Worm (Caenorhabditis elegans): ENCODE results near the gene Y48B6A.13.

The Y48B6A.13 gene

DNA sequence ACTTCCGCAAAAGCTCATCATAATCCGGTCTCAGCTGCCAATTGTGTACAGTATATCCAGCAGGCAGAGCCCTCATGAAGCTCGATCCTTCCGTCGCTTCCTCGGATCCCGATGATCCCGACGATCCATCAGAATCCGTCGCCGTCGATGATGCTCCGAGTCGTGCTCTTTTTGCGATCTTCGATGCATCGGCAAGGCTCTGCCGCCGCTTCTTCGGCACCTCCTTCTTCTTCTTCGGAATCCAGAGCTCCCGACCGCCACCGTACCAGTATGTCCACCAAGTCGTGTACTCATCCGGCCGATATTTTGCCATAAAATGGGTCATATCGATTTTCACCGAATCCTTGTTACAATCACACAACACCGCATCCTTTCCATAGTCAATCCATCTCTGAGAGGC is 13.8 kb upstream of the Y48B6A.13 start:
- TF ChIP-seq unc-62 (GFP tag; optimal IDR thresholded peaks at IDR 0.05) = no peak

DNA sequence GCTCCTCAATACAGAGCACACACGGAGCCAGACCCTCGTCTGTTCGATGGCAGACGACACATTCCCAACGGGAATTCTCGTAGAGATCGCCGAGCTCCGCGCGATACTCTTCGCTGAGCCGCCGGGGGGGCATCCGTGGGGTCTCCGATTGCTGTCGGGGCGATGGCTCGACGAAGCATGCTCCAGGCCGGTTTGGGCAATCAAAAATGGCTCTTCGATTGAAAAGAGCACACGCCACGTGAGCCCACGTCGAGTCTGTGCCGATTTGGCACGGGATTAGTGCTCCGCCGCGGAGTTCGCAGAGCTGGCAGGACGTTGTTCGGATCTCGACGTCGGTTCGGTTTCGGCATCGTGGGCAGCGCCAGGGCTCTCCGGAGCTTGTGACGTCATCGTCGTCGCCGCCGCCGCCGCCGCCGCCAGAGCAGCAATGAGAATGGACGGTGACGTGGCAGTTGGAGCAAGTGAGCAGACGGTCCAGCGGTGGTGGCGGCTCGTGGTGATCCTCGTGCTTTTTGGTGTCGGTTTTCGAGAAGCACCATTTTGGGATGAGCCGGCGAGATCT is 11.3 kb upstream of the Y48B6A.13 start:
- no peak for TF ChIP-seq unc-62 (GFP tag; optimal IDR thresholded peaks at IDR 0.05)

DNA sequence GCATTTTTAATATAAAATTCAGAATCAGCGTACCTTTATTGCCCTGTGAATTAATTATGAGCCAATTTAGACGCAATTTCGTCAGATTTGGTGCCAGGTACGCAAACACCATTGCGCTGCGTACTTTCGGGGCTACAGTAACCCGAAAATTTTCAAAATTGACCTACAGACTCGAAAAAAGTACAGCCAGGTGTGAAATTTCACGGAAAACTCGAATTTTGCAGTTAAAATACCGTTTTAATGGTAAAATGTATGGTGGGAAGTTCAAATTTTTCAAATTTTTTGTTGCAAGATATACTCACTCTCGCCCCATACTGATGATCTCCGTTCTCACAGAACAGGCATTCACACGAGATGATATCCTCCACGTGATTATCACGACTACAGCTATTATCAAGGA is 10.5 kb upstream of the Y48B6A.13 start:
- no peak for TF ChIP-seq unc-62 (GFP tag; optimal IDR thresholded peaks at IDR 0.05)

DNA sequence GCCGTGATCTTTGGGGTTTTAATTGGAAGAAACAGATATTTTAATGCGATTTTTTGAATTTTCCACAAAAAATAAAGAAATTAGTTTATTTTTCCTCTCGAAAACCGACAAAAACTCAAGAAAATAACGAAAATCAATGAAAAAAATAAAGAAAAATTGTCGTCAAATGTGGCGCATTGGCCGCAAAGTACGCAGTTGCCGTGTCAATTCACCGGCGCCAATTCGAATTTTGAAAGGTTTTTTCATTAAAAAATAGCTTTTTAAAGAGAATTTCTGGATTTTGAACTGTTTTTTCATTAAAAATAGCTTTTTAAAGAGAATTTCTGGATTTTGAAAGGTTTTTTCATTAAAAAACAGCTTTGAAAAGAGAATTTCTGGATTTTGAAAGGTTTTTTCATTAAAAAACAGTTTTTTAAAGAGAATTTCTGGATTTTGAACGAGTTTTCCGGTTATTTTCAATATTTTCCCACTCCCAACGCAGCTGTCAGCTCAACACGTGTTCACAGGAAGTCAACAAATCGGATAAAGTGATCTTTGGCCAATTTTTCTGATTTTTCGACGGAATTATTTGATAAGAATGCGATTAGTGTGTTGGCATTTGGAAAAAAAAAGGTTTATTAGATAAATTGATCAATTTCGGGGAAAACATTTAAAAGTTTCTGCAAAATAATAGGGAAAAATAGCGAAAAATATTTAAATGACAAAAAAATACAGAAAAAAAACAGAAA is 8.5 kb upstream of the Y48B6A.13 start:
- no peak for TF ChIP-seq unc-62 (GFP tag; optimal IDR thresholded peaks at IDR 0.05)

DNA sequence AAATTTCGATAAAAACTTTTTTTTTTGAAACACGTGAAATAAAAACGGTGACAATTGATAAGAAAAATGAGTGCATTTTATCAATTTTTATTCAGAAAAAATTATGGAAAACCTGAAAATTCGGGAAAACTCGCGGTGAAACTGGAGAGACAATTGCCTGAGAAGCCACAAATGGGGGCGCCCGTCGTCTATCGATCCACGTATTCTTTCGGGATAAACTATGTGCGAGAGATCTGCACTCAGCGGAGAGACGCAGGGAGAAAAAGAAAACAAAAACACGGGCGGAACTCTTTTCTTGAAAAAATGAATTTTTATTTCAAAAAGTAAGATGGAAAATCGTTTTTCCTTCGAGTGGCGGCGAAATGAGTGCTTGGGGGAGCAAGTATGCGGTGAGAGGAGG is 7.8 kb upstream of the Y48B6A.13 start, which contains the start of gene men-1:
Gene men-1, minus strand, starts transcription at position 242 of the 400 bp plus-strand sequence.
- no peak for TF ChIP-seq unc-62 (GFP tag; optimal IDR thresholded peaks at IDR 0.05)

DNA sequence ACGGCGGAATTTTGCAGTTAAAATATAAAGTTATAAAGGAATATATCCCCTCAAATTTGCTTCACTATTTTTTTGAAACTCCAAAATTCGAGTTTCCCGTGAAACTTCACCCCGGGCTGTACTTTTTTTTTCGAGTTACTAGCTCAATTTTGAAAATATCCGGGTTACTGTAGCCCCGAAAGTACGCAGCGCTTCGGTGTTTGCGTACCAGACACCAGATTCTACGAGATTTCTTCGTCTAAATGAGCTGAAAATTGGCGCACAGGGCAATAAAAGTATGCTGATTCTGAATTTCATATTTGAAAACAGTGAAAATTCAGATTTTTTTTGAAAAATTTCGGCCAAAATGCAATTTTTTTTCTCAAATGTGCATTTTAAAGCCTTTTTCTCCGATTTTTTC is 4.9 kb upstream of the Y48B6A.13 start:
- no peak for TF ChIP-seq unc-62 (GFP tag; optimal IDR thresholded peaks at IDR 0.05)

DNA sequence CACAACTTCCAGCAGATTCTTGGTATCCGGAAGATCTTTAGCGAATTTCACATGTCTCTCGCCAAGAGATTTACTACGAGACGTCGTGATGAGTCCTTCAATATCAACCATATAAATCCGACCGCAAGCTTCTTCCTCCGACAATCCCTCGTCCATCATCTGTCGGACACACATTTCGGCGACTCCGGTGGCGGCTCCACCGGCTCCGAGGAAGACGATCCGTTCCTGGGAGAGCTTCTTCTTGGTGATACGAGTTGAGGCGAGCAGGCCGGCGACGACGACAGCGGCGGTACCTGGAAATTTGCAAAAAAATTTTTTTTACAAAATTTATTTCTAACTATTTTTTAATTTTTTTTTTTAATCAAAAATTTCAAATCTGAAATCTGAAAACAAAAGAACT is 4.0 kb upstream of the Y48B6A.13 start:
- no peak for TF ChIP-seq unc-62 (GFP tag; optimal IDR thresholded peaks at IDR 0.05)

DNA sequence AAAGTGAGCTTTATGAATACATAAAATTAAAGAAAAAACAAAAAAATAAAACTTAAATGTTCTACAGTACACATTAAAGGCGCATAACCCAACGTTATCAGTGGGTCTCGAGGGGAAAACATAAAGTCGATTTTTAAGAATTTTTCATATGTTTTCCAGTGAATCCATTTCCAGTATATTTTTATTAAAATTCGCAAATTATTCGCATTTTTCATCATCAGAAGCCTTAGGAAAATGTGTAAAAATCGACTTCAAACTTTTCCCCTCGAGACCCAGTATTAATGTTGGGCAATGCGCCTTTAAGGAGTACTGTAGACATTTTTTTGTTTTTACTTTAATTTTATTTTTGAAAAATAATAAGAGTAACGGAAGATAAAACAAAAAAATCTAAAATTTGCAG is 7.9 kb downstream of the Y48B6A.13 start:
- no peak for TF ChIP-seq unc-62 (GFP tag; optimal IDR thresholded peaks at IDR 0.05)

DNA sequence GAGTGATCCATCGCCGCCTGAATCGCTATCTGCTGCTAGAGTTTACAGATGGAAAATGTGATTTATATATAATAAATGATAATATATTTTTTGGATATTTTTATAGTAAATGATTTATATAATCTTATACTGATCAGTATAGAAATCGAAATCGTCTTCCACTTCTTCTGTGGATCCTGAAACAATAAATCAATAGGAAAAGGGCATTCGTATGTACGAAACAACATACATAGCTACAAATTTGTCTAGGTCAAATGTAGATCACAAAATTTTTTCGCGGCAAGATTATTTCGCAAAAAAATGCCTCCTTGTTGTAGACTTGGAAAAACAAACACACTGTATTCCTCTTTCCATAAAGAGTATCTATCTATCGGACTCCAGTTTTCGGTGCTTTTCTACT is 12.0 kb downstream of the Y48B6A.13 start, which contains the start of gene Y48B6A.10:
Gene Y48B6A.10, plus strand, starts transcription at position 301 of the 400 bp plus-strand sequence.
- no peak for TF ChIP-seq unc-62 (GFP tag; optimal IDR thresholded peaks at IDR 0.05)

DNA sequence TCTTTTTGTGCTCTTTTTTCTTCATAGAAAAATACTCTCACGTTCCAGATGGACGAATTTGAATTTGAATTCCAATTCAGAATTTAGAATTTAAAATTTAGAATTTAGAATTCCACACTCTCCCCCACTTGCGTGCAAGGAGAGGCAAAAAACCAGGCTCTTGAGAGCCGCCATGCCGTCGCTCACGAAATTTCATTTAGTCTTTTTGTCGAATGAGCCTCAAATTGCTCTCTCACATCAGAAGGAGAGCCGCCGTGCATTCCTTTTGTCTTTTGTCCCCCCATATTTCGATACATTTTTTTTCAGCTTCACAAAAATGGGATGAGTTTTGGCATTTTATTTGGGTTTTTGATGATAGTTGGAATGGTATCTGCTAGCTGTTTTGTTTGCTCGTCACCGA is 15.0 kb downstream of the Y48B6A.13 start, which contains the start of gene hot-7:
Gene hot-7, plus strand, starts transcription at position 301 of the 400 bp plus-strand sequence.
- TF ChIP-seq unc-62 (GFP tag; optimal IDR thresholded peaks at IDR 0.05) = no peak

DNA sequence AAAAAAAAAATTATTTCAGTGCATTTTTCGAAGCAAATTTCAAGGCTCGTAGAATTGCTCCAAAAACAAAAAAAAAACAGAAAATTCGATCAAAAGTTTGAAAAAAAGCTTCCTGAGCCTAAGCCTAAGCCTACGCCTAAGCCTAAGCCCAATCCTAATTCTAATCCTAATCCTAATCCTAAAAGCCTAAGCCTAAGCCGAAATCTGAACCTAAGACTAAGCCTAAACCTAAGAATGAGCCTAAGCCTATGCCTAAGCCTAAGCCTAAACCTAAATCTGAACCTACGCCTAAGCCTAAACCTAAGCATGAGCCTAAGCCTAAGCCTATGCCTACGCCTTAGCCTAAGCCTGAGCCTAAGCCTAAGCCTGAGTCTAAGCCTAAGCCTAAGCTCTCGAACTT is 19.9 kb downstream of the Y48B6A.13 start:
- TF ChIP-seq unc-62 (GFP tag; optimal IDR thresholded peaks at IDR 0.05) = no peak

DNA sequence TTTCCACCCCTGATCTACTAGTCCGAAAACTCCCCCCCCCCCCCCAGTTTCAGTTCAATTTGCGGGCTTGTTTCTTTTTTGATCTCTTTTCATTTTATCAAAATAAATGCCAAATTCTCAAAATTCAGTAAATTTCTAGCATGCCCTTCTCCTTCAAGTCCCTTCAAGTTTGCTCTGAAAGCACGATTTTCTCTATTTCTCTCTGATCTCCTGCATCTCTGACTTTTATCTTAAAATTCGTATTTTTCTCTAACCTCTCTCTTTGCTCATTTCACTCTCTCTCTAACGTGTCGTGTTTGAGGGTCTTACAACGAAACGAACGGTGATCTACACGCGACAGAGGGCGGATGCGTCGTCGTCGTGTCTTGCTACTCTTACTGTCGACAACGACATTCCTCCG is 20.7 kb downstream of the Y48B6A.13 start, which contains the start of gene ace-3:
Gene ace-3, plus strand, starts transcription at position 301 of the 400 bp plus-strand sequence.
- no peak for TF ChIP-seq unc-62 (GFP tag; optimal IDR thresholded peaks at IDR 0.05)

DNA sequence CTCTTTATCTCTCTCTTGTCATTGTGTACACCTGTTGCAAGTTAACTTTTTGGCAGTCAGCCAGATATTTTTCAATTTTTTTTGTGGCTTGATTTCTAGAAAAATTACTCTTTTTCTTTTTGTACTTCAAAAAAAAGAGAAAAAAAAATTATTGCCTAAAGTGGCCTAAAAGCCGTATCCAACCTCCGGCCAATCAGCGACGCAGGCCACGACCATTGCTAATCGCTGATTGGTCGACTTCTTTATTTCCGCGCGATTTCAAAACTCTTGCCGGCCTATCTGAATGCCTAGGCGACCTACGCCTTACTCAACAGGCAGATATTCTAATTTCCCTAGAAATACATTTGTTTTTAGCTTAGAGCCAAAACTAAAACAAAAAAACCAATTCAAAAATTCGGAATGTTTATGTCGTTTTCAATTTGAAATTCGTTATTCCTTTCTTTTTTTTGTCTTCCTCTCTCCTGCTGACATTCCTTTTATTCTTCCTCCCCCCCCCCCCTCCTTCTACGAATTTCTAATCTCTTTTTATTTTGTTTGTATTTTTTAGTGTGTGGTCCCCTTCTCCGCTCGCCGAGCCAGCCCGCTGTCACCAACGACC is 28.5 kb downstream of the Y48B6A.13 start, which contains the start of gene ace-4:
Gene ace-4, plus strand, starts transcription at position 548 of the 598 bp plus-strand sequence.
- no peak for TF ChIP-seq unc-62 (GFP tag; optimal IDR thresholded peaks at IDR 0.05)

DNA sequence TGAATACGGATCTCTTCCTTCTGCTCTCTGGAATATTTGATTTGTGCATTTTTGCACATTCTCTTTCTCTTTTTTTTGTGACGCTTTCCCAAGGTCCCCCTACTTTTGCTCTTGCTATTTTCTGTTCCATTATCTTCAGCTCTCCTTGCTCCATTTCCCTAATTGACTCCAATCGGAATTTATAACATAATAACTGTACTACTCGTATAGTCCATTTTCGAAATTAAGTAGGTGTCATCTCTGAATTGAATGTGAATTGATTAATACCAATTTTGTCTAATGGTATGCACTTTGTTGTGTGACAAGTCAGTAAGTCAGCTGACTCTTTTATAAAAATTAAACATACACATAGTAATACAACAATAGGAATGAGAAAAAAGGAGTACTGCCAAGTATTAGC is 30.1 kb downstream of the Y48B6A.13 start:
- TF ChIP-seq unc-62 (GFP tag; optimal IDR thresholded peaks at IDR 0.05) = no peak

DNA sequence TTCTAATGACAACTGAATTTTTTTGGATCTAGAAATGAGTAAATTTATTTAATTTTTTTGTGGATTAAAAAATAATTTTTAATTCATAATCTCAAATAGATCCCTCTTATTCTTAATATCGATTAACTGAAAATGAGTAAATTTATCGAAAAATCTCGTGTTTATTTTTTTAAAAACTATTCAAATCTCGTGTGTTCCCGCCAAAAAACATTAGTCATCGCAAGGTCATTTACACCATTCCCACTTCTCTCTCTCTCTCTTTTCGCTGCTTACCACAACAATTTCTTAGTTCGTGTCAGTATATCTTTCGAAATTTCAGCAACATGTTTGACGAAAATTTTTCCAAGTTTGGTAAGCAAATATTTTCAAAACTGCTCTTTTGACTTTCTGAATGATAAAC is 38.6 kb downstream of the Y48B6A.13 start:
- TF ChIP-seq unc-62 (GFP tag; optimal IDR thresholded peaks at IDR 0.05) = no peak

DNA sequence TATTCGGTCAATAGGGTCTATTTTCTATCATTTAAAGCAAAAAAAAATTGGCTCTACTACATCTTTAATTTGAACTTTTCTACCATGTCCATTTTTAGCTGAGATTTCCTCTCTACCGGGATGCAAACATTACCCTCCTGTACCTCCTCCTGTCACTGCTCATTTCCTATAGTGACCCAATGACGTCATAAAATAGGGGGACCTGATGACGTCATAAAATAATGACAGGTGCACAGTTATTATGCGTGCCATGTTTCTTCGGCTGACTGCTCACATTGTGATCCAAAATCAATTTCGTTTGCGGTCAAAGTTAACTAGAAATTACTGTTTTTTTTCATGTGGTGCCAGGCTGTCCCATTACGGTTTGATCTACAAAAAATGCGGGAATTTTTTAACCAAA is 39.1 kb downstream of the Y48B6A.13 start:
- TF ChIP-seq unc-62 (GFP tag; optimal IDR thresholded peaks at IDR 0.05) = no peak

All from whole organism, dauer.